Worm (Caenorhabditis elegans) whole organism, young adult: ENCODE results near the gene C28G1.2.

Experiments used
- C06A6.2 ChIP-seq: fragments of 200-800 bp; sonication (Bioruptor generic); conservative IDR thresholded peaks from 2 replicates; pipeline ENCODE4 v1.3.6; 2022; ENCODE audit warnings: missing genetic modification characterization, missing compliant biosample characterization
- F37B4.10 ChIP-seq: fragments of 200-800 bp; sonication (Bioruptor generic); IDR thresholded peaks from 2 replicates; pipeline ENCODE4 v1.3.6; 2022; ENCODE audit warnings: missing genetic modification characterization, missing compliant biosample characterization
- F49E8.2 ChIP-seq: sonication (generic microtip); optimal IDR thresholded peaks from 3 replicates; lab custom pipeline; 2017; ENCODE audit warnings: missing genetic modification characterization, mild to moderate bottlenecking, missing compliant biosample characterization, antibody characterized with exemption, moderate library complexity; ENCODE audit not compliant: insufficient read depth
- F52B5.7 ChIP-seq: sonication (generic microtip); optimal IDR thresholded peaks from 2 replicates; lab custom pipeline; 2016; ENCODE audit warnings: mild to moderate bottlenecking, missing genetic modification characterization, missing compliant biosample characterization
- F57C9.4 ChIP-seq: sonication (generic microtip); optimal IDR thresholded peaks from 2 replicates; lab custom pipeline; 2017; ENCODE audit warnings: mild to moderate bottlenecking, missing genetic modification characterization, missing compliant biosample characterization
- Y67H2A.10 ChIP-seq: fragments of 200-800 bp; sonication (Bioruptor generic); conservative IDR thresholded peaks from 2 replicates; pipeline ENCODE4 v1.3.6; 2022; ENCODE audit warnings: missing genetic modification reagents, missing genetic modification characterization, missing compliant biosample characterization
- akir-1 ChIP-seq: fragments of 200-800 bp; sonication (Bioruptor generic); optimal IDR thresholded peaks from 2 replicates; lab custom pipeline; 2018; ENCODE audit warnings: mild to moderate bottlenecking, missing genetic modification characterization, moderate library complexity, missing compliant biosample characterization
- ama-1 ChIP-seq, 3 experiments: fragments of 150-350 bp in 1 of 3; sonication (generic microtip) in 2 of 3; optimal IDR thresholded peaks; 2 replicates each; lab custom pipeline; 2014 to 2018; ENCODE audit warnings: missing biosample characterization in 2 of 3, missing genetic modification characterization in 2 of 3, missing genetic modification reagents in 2 of 3
- attf-6 ChIP-seq: fragments of 200-800 bp; sonication (Bioruptor generic); IDR thresholded peaks from 2 replicates; pipeline ENCODE4 v1.3.6; 2022; ENCODE audit warnings: missing genetic modification reagents, missing genetic modification characterization, missing compliant biosample characterization
- ccch-3 ChIP-seq: fragments of 200-800 bp; sonication (Bioruptor generic); optimal IDR thresholded peaks from 2 replicates; lab custom pipeline; 2018; ENCODE audit warnings: mild to moderate bottlenecking, missing genetic modification characterization, missing compliant biosample characterization
- cebp-1 ChIP-seq, 2 experiments: fragments of 200-800 bp in 1 of 2; sonication (Bioruptor generic) in 1 of 2; sonication (generic microtip) in 1 of 2; IDR thresholded peaks in 1 of 2; optimal IDR thresholded peaks in 1 of 2; 2 replicates each; pipeline versions ENCODE4 v1.3.6 to Lab custom; 2017 to 2022; ENCODE audit warnings: missing compliant biosample characterization in 2 of 2, missing genetic modification characterization in 2 of 2, mild to moderate bottlenecking in 1 of 2, missing genetic modification reagents in 1 of 2, moderate library complexity in 1 of 2
- cebp-2 ChIP-seq: fragments of 200-800 bp; sonication (Bioruptor generic); IDR thresholded peaks from 2 replicates; pipeline ENCODE4 v1.3.6; 2022; ENCODE audit warnings: missing genetic modification characterization, missing compliant biosample characterization
- ceh-100 ChIP-seq: fragments of 200-800 bp; sonication (Bioruptor generic); IDR thresholded peaks from 2 replicates; pipeline ENCODE4 v1.3.6; 2022; ENCODE audit warnings: missing genetic modification reagents, missing genetic modification characterization, missing compliant biosample characterization
- ceh-27 ChIP-seq: fragments of 200-800 bp; sonication (Bioruptor generic); optimal IDR thresholded peaks from 2 replicates; lab custom pipeline; 2018; ENCODE audit warnings: mild to moderate bottlenecking, missing genetic modification characterization, moderate library complexity, missing compliant biosample characterization
- dpff-1 ChIP-seq: sonication (generic microtip); optimal IDR thresholded peaks from 2 replicates; lab custom pipeline; 2017; ENCODE audit warnings: mild to moderate bottlenecking, missing genetic modification characterization, missing compliant biosample characterization
- efl-1 ChIP-seq: fragments of 150-350 bp; optimal IDR thresholded peaks from 2 replicates; lab custom pipeline; 2014; ENCODE audit warnings: missing biosample characterization, missing genetic modification reagents, missing genetic modification characterization
- egrh-3 ChIP-seq: fragments of 200-800 bp; sonication (Bioruptor generic); IDR thresholded peaks from 2 replicates; pipeline ENCODE4 v1.3.6; 2022; ENCODE audit warnings: missing genetic modification reagents, missing genetic modification characterization, missing compliant biosample characterization
- fkh-3 ChIP-seq: sonication (generic microtip); optimal IDR thresholded peaks from 2 replicates; lab custom pipeline; 2016; ENCODE audit warnings: mild to moderate bottlenecking, missing genetic modification characterization, missing compliant biosample characterization
- hmg-1.2 ChIP-seq: fragments of 200-800 bp; sonication (Bioruptor generic); IDR thresholded peaks from 2 replicates; pipeline ENCODE4 v1.3.6; 2022; ENCODE audit warnings: missing genetic modification reagents, missing genetic modification characterization, missing compliant biosample characterization
- hsf-1 ChIP-seq: fragments of 200-800 bp; sonication (Bioruptor generic); IDR thresholded peaks from 2 replicates; pipeline ENCODE4 v1.3.6; 2022; ENCODE audit warnings: missing genetic modification reagents, missing genetic modification characterization, missing compliant biosample characterization
- lag-1 ChIP-seq: fragments of 200-800 bp; sonication (Bioruptor generic); IDR thresholded peaks from 2 replicates; pipeline ENCODE4 v1.3.6; 2022; ENCODE audit warnings: missing genetic modification reagents, missing genetic modification characterization, missing compliant biosample characterization
- let-607 ChIP-seq, 2 experiments: fragments of 200-800 bp in 1 of 2; sonication (Bioruptor generic) in 1 of 2; sonication (generic microtip) in 1 of 2; optimal IDR thresholded peaks; 2 replicates each; lab custom pipeline; 2016 to 2018; ENCODE audit warnings: mild to moderate bottlenecking in 2 of 2, missing compliant biosample characterization in 2 of 2, missing genetic modification characterization in 2 of 2, moderate library complexity in 2 of 2, missing genotype in 1 of 2
- lin-40 ChIP-seq: sonication (generic microtip); optimal IDR thresholded peaks from 2 replicates; lab custom pipeline; 2016; ENCODE audit warnings: missing genetic modification characterization, mild to moderate bottlenecking, missing compliant biosample characterization, missing genotype, missing genetic modification reagents
- lin-54 ChIP-seq: fragments of 200-800 bp; sonication (Bioruptor generic); optimal IDR thresholded peaks from 2 replicates; lab custom pipeline; 2018; ENCODE audit warnings: mild to moderate bottlenecking, missing genetic modification characterization, missing compliant biosample characterization
- lir-1 ChIP-seq: fragments of 200-800 bp; sonication (Bioruptor generic); conservative IDR thresholded peaks from 2 replicates; pipeline ENCODE4 v1.3.6; 2022; ENCODE audit warnings: missing genetic modification reagents, missing genetic modification characterization, missing compliant biosample characterization
- madf-8 ChIP-seq: fragments of 200-800 bp; sonication (Bioruptor generic); conservative IDR thresholded peaks from 2 replicates; pipeline ENCODE4 v1.3.6; 2022; ENCODE audit warnings: missing genetic modification reagents, missing genetic modification characterization, missing compliant biosample characterization
- mel-28 ChIP-seq: sonication (generic microtip); optimal IDR thresholded peaks from 2 replicates; lab custom pipeline; 2016; ENCODE audit warnings: borderline replicate concordance, mild to moderate bottlenecking, missing genetic modification characterization, missing compliant biosample characterization
- mxl-1 ChIP-seq: sonication (generic microtip); optimal IDR thresholded peaks from 2 replicates; lab custom pipeline; 2016; ENCODE audit warnings: missing genetic modification characterization, missing compliant biosample characterization
- nfyb-1 ChIP-seq: fragments of 200-800 bp; sonication (Bioruptor generic); IDR thresholded peaks from 2 replicates; pipeline ENCODE4 v1.3.6; 2022; ENCODE audit warnings: missing genetic modification reagents, missing genetic modification characterization, missing compliant biosample characterization
- nhr-179 ChIP-seq: sonication (generic microtip); optimal IDR thresholded peaks from 2 replicates; lab custom pipeline; 2016; ENCODE audit warnings: mild to moderate bottlenecking, missing genetic modification characterization, missing compliant biosample characterization
- nhr-27 ChIP-seq: fragments of 200-800 bp; sonication (Bioruptor generic); optimal IDR thresholded peaks from 2 replicates; lab custom pipeline; 2018; ENCODE audit warnings: mild to moderate bottlenecking, missing genetic modification characterization, moderate library complexity, missing compliant biosample characterization
- nhr-90 ChIP-seq: sonication (generic microtip); optimal IDR thresholded peaks from 2 replicates; lab custom pipeline; 2016; ENCODE audit warnings: missing genotype, mild to moderate bottlenecking, missing genetic modification characterization, missing compliant biosample characterization
- pha-4 ChIP-seq: fragments of 150-350 bp; sonication (generic microtip); optimal IDR thresholded peaks from 2 replicates; lab custom pipeline; 2014; ENCODE audit warnings: missing biosample characterization, missing genetic modification reagents, missing genetic modification characterization
- sea-2 ChIP-seq: fragments of 200-800 bp; sonication (Bioruptor generic); IDR thresholded peaks from 2 replicates; pipeline ENCODE4 v1.3.6; 2022; ENCODE audit warnings: missing genetic modification characterization, missing compliant biosample characterization
- snpc-1.1 ChIP-seq: sonication (generic microtip); optimal IDR thresholded peaks from 2 replicates; lab custom pipeline; 2017; ENCODE audit warnings: missing genetic modification characterization, mild to moderate bottlenecking, missing compliant biosample characterization, antibody characterized with exemption, moderate library complexity, missing genotype, missing genetic modification reagents; ENCODE audit not compliant: insufficient read depth
- snpc-1.3 ChIP-seq: sonication (generic microtip); optimal IDR thresholded peaks from 2 replicates; lab custom pipeline; 2017; ENCODE audit warnings: missing genetic modification characterization, mild to moderate bottlenecking, missing compliant biosample characterization, antibody characterized with exemption, moderate library complexity, missing genotype, missing genetic modification reagents; ENCODE audit not compliant: insufficient read depth
- snpc-3.4 ChIP-seq: sonication (generic microtip); optimal IDR thresholded peaks from 2 replicates; lab custom pipeline; 2017; ENCODE audit warnings: missing genetic modification characterization, mild to moderate bottlenecking, missing compliant biosample characterization, antibody characterized with exemption, moderate library complexity, missing genotype, missing genetic modification reagents
- somi-1 ChIP-seq: fragments of 200-800 bp; sonication (Bioruptor generic); optimal IDR thresholded peaks from 2 replicates; lab custom pipeline; 2018; ENCODE audit warnings: mild to moderate bottlenecking, missing genetic modification characterization, missing compliant biosample characterization
- sptf-2 ChIP-seq: fragments of 200-800 bp; sonication (Bioruptor generic); optimal IDR thresholded peaks from 2 replicates; lab custom pipeline; 2018; ENCODE audit warnings: mild to moderate bottlenecking, missing genetic modification characterization, missing compliant biosample characterization
- xnd-1 ChIP-seq: sonication (generic microtip); optimal IDR thresholded peaks from 2 replicates; lab custom pipeline; 2016; ENCODE audit warnings: missing genotype, missing genetic modification reagents, missing genetic modification characterization, missing compliant biosample characterization
- zim-3 ChIP-seq: sonication (generic microtip); optimal IDR thresholded peaks from 2 replicates; lab custom pipeline; 2017; ENCODE audit warnings: mild to moderate bottlenecking, missing genetic modification characterization, moderate library complexity, missing compliant biosample characterization

The C28G1.2 gene

DNA sequence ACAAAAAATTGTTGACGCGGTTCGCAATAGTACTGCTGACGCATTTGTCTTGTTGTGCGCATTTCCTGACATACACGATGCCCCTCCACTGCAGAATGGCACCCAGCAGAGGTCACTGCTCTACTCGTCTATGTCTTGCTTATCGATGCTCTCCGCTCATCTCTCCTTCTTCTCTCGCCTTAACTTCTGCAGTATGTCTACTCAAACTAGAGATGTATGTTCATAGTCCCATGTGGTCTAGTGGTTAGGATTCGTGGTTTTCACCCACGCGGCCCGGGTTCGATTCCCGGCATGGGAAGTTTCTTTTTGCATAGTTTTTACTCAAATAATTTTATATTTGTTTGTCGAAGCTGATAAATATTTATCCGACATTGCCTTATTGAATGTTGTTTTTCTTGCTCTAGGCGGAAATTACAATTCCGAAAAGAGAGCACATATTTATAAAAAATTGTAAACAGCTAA, at the start of gene C28G1.2 (continued):
- TF ChIP-seq egrh-3 (peak; percentile 63; the same call in 1 of the 2 replicates), efl-1 (GFP tag; lab: Kevin White, UChicago) (peak; percentile 25), Y67H2A.10 (GFP tag; lab: Robert Waterston, UW) (peak; percentile 72; the same call in 1 of the 2 replicates), snpc-1.3 (tag; lab: Kevin White, UChicago) (peak; percentile 92), nhr-27 (tag; lab: Kevin White, UChicago) (peak; percentile 80), F37B4.10 (GFP tag; lab: Robert Waterston, UW) (0 out of 2 replicates have a peak, but pooled peaks have one; percentile 46), F52B5.7 (tag; lab: Kevin White, UChicago) (peak; percentile 88), nhr-90 (tag; lab: Kevin White, UChicago) (peak; percentile 88), ceh-27 (GFP tag; lab: Kevin White, UChicago) (peak; percentile 96), lin-54 (GFP tag; lab: Kevin White, UChicago) (peak; percentile 68), madf-8 (GFP tag; lab: Robert Waterston, UW) (0 out of 2 replicates have a peak, but pooled peaks have one; percentile 25), fkh-3 (tag; lab: Kevin White, UChicago) (peak; percentile 70), hsf-1 (GFP tag; lab: Robert Waterston, UW) (no peak), sea-2 (GFP tag; lab: Robert Waterston, UW) (no peak), lag-1 (GFP tag; lab: Robert Waterston, UW) (no peak), ccch-3 (GFP tag; lab: Kevin White, UChicago) (peak; percentile 75), akir-1 (GFP tag; lab: Kevin White, UChicago) (peak; percentile 84), dpff-1 (tag; lab: Kevin White, UChicago) (no peak), zim-3 (tag; lab: Kevin White, UChicago) (peak; percentile 88), snpc-1.1 (tag; lab: Kevin White, UChicago) (peak; percentile 34), cebp-2 (GFP tag; lab: Robert Waterston, UW) (peak; percentile 89), snpc-3.4 (peak; percentile 52), pha-4 (tag; lab: Kevin White, UChicago) (no peak), let-607 (tag; optimal IDR thresholded peaks at IDR 0.05; lab: Kevin White, UChicago) (peak; percentile 72 to 84), attf-6 (GFP tag; lab: Robert Waterston, UW) (no peak), lir-1 (GFP tag; lab: Robert Waterston, UW) (peak; percentile 80), C06A6.2 (GFP tag; lab: Robert Waterston, UW) (peak; percentile 71), nfyb-1 (GFP tag; lab: Robert Waterston, UW) (peak; percentile 87), F49E8.2 (tag; lab: Kevin White, UChicago) (no peak), hmg-1.2 (GFP tag; lab: Robert Waterston, UW) (peak; percentile 90), mel-28 (tag; lab: Kevin White, UChicago) (peak; percentile 67), mxl-1 (tag; lab: Kevin White, UChicago) (peak; percentile 63)

DNA sequence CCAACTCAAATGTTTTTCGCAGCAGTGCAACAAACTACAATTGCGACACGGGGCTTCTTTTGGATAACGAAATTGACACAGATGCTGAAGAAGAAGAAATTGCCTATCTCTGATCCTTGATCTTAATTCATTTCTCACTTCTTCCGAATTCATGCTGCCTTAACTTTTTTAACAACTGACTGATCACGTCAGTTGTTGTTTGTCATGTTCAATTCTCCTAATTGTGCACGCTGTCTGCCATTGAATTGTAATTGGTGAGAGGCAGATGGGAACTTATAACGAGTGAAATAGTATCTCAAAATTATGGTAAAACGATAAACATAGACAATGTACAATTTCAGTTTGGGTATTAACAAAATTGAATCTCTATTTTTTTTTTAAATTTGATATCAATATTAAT, 49.1 kb upstream of the C28G1.2 start:
- TF ChIP-seq akir-1 (GFP tag; lab: Kevin White, UChicago) (no peak), sea-2 (GFP tag; lab: Robert Waterston, UW) (no peak), C06A6.2 (GFP tag; lab: Robert Waterston, UW) (no peak), somi-1 (GFP tag; lab: Kevin White, UChicago) (no peak), ama-1 (optimal IDR thresholded peaks at IDR 0.05; lab: Kevin White, UChicago) (no peak), ama-1 (GFP tag; optimal IDR thresholded peaks at IDR 0.05; lab: Kevin White, UChicago) (no peak), F57C9.4 (no peak), efl-1 (GFP tag; lab: Kevin White, UChicago) (no peak), sptf-2 (GFP tag; lab: Kevin White, UChicago) (no peak), lin-40 (tag; lab: Kevin White, UChicago) (no peak), xnd-1 (tag; lab: Kevin White, UChicago) (no peak), ceh-100 (GFP tag; lab: Robert Waterston, UW) (no peak), snpc-1.1 (tag; lab: Kevin White, UChicago) (no peak), nhr-179 (tag; lab: Kevin White, UChicago) (no peak), cebp-1 (GFP tag; IDR thresholded peaks at IDR 0.05; lab: Robert Waterston, UW) (no peak), cebp-1 (tag; optimal IDR thresholded peaks at IDR 0.05; lab: Kevin White, UChicago) (no peak)
